Fruit fly (Drosophila melanogaster): ENCODE data around the gene ksr.

ksr gene

DNA sequence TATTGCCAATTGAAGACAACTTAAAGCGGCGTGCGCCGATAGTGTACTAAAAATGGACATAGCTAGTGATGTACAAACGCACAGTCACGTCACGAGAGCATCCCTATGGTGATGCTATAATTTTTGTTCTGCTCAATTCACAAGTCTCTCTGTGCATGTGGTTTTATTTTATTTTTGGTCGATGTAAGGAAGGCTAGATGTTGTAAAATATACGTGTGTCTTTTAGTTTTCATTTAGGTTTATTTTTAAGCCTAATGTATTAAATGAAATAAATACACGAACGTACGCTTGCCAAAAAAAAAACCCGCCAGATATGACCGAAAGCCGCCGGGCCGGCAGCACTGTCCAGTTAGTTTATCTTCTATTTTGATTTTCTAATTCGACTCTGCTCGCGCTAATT is 9.2 kb downstream of the ksr start, which contains the start of the genes CG45100, HDAC3 and Hcs:
Gene CG45100, minus strand, starts transcription at position 50 of the 400 bp plus-strand sequence.
Gene HDAC3, minus strand, starts transcription at position 50 of the 400 bp plus-strand sequence.
Gene Hcs, plus strand, starts transcription at position 349 of the 400 bp plus-strand sequence.
- no peak for TF ChIP-seq noc (tag; optimal IDR thresholded peaks at IDR 0.05)

- peak; percentile 61 for TF ChIP-seq noc (tag; optimal IDR thresholded peaks at IDR 0.05)
Measured at dm6 chr3R:5470586-5471283, 13.0 kb downstream of the ksr start, which contains the start of the genes mRpL44 and Snr1. TSS of gene mRpL44 (minus strand) at chr3R:5470636. TSS of gene Snr1 (plus strand) at chr3R:5470926.

DNA sequence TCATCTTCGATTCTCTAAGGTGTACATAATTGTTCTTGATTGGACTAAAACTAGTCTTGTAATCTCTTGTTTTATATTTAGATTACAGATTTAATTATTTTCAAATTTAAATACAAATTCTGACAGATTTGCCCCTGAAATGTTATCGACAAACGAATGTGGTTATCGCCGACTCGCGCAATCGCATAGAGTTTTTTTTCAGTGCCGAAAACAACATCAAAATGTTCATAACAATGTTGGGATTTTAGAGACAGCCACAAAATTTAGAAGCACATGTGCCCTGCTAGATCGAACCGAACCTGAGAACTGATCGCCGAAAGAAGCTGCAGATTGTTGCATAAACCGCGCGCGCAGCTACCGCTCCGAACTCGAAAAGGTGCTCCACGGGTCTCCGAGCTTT is 16.1 kb downstream of the ksr start, which contains the start of gene POLDIP2:
Gene POLDIP2, plus strand, starts transcription at position 160 of the 400 bp plus-strand sequence.
- TF ChIP-seq noc (tag; optimal IDR thresholded peaks at IDR 0.05) = no peak

dm6 chr3R:5466875-5467274 is 16.8 kb downstream of the ksr start, which contains the start of gene RpL35A:
TSS of gene RpL35A (minus strand) at chr3R:5467101.
- peak; percentile 53 for TF ChIP-seq noc (tag; optimal IDR thresholded peaks at IDR 0.05)

DNA sequence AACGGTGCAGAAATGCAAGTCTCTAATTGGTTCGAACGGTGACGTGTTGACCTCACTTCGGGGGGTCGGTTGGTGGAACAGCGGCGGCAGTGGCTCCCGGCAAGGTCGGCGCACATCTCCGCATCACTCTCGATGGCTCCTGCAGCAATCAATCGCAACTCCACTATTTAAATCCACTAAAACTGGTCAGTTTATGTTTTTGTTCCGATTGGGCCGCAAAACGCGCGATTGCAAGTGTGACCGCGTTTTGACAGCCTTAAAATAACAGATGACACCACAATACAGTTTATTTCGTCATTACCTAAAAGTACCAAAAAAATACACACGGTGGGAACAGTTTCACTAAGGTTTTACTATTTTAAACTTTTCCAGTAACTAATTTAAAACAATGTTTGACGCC is 19.2 kb downstream of the ksr start, which contains the start of gene PEK:
Gene PEK, minus strand, starts transcription at position 273 of the 400 bp plus-strand sequence.
- TF ChIP-seq noc (tag; optimal IDR thresholded peaks at IDR 0.05) = no peak

DNA sequence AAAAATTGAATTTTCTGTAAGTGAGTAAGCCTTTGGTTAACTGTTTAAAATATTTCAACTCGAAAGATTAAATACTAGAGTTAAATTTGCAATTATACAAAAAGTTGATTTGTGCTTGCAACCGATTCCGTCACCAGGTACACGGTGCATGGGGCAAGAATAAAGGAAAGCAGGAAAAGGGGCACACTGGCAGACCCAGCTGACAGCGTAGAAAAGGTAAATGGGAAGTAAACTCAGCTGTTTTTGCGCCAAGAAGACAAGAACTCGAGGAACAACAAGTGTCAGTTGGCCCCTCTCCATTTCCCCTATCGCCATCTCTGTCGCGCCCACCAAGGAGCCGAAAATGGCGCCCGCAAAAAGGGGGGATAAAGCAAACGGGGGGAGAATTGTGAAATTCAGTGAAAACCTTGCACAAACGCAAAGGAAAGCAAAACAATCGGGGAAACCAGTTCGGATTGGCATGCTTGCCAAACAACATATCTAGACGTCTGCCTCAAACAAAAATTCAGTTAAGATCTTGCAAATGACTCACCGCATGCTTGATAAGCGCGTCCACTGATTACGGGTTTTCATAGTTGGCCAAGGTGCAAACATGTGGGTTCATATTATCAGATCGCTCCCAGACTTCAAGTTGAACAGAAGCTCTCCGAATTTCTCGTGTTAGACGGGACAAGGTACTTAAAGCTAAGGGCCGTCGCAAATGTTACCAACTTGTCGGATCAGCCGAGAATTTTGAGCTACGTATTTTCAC is 20.3 kb downstream of the ksr start:
- TF ChIP-seq noc (tag; optimal IDR thresholded peaks at IDR 0.05) = no peak

DNA sequence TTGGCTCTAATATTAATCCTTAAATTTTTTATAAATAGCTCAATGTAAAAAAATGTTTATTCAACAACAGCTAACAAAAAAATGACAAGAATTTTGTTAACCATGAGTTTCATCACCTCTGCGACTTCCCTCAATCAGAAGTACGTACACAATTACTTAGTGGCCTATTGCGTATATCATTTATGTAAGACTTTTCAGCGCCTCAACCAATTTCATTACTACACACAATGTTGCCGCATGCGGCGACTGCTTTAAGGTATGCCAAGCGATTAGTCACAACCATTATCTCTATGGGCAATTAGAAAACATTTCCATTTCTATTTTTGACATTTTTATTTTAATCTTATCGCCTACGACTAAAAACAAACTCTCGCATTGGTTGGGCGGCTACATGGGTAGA is 25.1 kb downstream of the ksr start:
- no peak for TF ChIP-seq noc (tag; optimal IDR thresholded peaks at IDR 0.05)

DNA sequence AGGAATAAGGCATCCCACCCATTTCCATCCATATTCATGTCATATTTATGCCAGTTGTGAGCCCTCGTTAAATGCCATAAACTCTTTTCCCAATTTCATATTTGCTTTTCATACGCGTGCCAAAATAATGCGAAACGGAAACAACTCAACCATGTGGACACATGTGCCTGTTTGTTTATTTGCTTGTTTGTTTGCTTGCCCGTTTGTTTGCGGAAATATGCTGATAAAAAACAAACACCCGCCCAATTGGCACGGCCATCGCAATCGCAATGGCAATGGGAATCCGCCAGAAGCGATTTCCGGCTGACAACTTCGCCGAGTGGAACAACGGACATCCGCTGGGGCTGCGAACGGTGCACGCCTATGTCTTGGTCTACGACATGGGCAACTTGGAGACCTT is 29.4 kb downstream of the ksr start:
- TF ChIP-seq noc (tag; optimal IDR thresholded peaks at IDR 0.05) = no peak

dm6 chr3R:5438750-5439149 is 45.0 kb downstream of the ksr start:
- no peak for TF ChIP-seq noc (tag; optimal IDR thresholded peaks at IDR 0.05)

- no peak for TF ChIP-seq noc (tag; optimal IDR thresholded peaks at IDR 0.05)
Measured at dm6 chr3R:5429786-5430185, 53.9 kb downstream of the ksr start.
